Fruit fly (Drosophila melanogaster): Measurements from ENCODE around the gene CG7208.

CG7208 gene

dm6 chr3R:18196991-18197801 lies 11.7 kb upstream of the CG7208 start (continued):
- TF ChIP-seq CG12104 (GFP tag; optimal IDR thresholded peaks at IDR 0.05) (peak; percentile 59), Chrac-16 (GFP tag; optimal IDR thresholded peaks at IDR 0.05) (peak; percentile 30), Max (GFP tag; optimal IDR thresholded peaks at IDR 0.05) (peak; percentile 8), onecut (GFP tag; IDR thresholded peaks at IDR 0.05) (peak; percentile 42), CG34376 (GFP tag; optimal IDR thresholded peaks at IDR 0.05) (peak; percentile 14), CG1832 (GFP tag; optimal IDR thresholded peaks at IDR 0.05) (peak; percentile 65), CG4820 (GFP tag; optimal IDR thresholded peaks at IDR 0.05) (no peak), CG15269 (tag; optimal IDR thresholded peaks at IDR 0.05) (peak; percentile 75), CG1603 (tag; optimal IDR thresholded peaks at IDR 0.05) (peak; percentile 28), CG6854 (GFP tag; optimal IDR thresholded peaks at IDR 0.05) (peak; percentile 41), CG32772 (GFP tag; IDR thresholded peaks at IDR 0.05) (no peak), bab2 (GFP tag; optimal IDR thresholded peaks at IDR 0.05) (peak; percentile 62), CG17359 (tag; optimal IDR thresholded peaks at IDR 0.05) (peak; percentile 66), mirr (GFP tag; optimal IDR thresholded peaks at IDR 0.05) (no peak), CG13424 (tag; optimal IDR thresholded peaks at IDR 0.05) (peak; percentile 68), CG14710 (tag; optimal IDR thresholded peaks at IDR 0.05) (peak; percentile 50), CG16815 (GFP tag; optimal IDR thresholded peaks at IDR 0.05) (peak; percentile 66), slp2 (GFP tag; optimal IDR thresholded peaks at IDR 0.05) (peak; percentile 50), az2 (GFP tag; optimal IDR thresholded peaks at IDR 0.05) (peak; percentile 57), dmrt11E (tag; optimal IDR thresholded peaks at IDR 0.05) (peak; percentile 57), CG30403 (GFP tag; optimal IDR thresholded peaks at IDR 0.05) (peak; percentile 77), CG17912 (GFP tag; optimal IDR thresholded peaks at IDR 0.05) (no peak), CG11093 (GFP tag; IDR thresholded peaks at IDR 0.05) (peak; percentile 37; the same call in 2 of the 3 replicates), nau (GFP tag; optimal IDR thresholded peaks at IDR 0.05) (no peak), CG10462 (GFP tag; optimal IDR thresholded peaks at IDR 0.05) (peak; percentile 4)

dm6 chr3R:18196622-18196990 lies 11.1 kb upstream of the CG7208 start:
- TF ChIP-seq CG10979 (tag; optimal IDR thresholded peaks at IDR 0.05) (no peak), Drgx (GFP tag; IDR thresholded peaks at IDR 0.05) (no peak), Mrtf (GFP tag; IDR thresholded peaks at IDR 0.05) (no peak), CkIIα-i1 (GFP tag; IDR thresholded peaks at IDR 0.05) (no peak), CG10654 (GFP tag; optimal IDR thresholded peaks at IDR 0.05) (no peak), MESR4 (GFP tag; optimal IDR thresholded peaks at IDR 0.05) (no peak), CG3407 (GFP tag; optimal IDR thresholded peaks at IDR 0.05) (no peak), Dek (tag; optimal IDR thresholded peaks at IDR 0.05) (peak; percentile 6), Vsx1 (GFP tag; optimal IDR thresholded peaks at IDR 0.05) (peak; percentile 63), CG1792 (GFP tag; optimal IDR thresholded peaks at IDR 0.05) (no peak), pros (GFP tag; optimal IDR thresholded peaks at IDR 0.05) (peak; percentile 88), psq (GFP tag; optimal IDR thresholded peaks at IDR 0.05) (peak; percentile 70)

dm6 chr3R:18195295-18195694 lies 9.8 kb upstream of the CG7208 start:
- TF ChIP-seq CG15269 (tag; optimal IDR thresholded peaks at IDR 0.05) (no peak), Med (GFP tag) (peak; percentile 42)
